Fruit fly (Drosophila melanogaster): ENCODE measurements around the gene Cyp313a3.

- TF ChIP-seq CG9948 (tag; optimal IDR thresholded peaks at IDR 0.05) (no peak), Pif1B (GFP tag; optimal IDR thresholded peaks at IDR 0.05) (no peak), CG32121 (GFP tag; IDR thresholded peaks at IDR 0.05) (no peak), CG8159 (tag; optimal IDR thresholded peaks at IDR 0.05) (no peak), CG4496 (GFP tag; IDR thresholded peaks at IDR 0.05) (no peak), Ets98B (GFP tag; IDR thresholded peaks at IDR 0.05) (no peak)
Observed at dm6 chr3R:12260669-12261068, 21.6 kb upstream of the Cyp313a3 start, which contains the start of gene CG44038.
